Worm (Caenorhabditis elegans) whole organism, early embryonic: Measurements from ENCODE around the gene alg-4.

ENCODE experiments used
- B0310.2 ChIP-seq: sonication (generic microtip); optimal IDR thresholded peaks from 2 replicates; lab custom pipeline; 2016; ENCODE audit warnings: mild to moderate bottlenecking, missing genetic modification characterization, missing compliant biosample characterization
- F13C5.2 ChIP-seq: sonication (generic microtip); optimal IDR thresholded peaks from 2 replicates; lab custom pipeline; 2017; ENCODE audit warnings: mild to moderate bottlenecking, missing genetic modification characterization, inconsistent platforms, missing compliant biosample characterization
- aly-1 ChIP-seq: sonication (generic microtip); optimal IDR thresholded peaks from 2 replicates; lab custom pipeline; 2016; ENCODE audit warnings: missing genetic modification characterization, missing compliant biosample characterization
- ama-1 ChIP-seq: fragments of 150-350 bp; optimal IDR thresholded peaks from 2 replicates; lab custom pipeline; 2014
- ceh-13 ChIP-seq: fragments of 200-800 bp; sonication (Bioruptor generic); optimal IDR thresholded peaks from 2 replicates; lab custom pipeline; 2018; ENCODE audit warnings: mild to moderate bottlenecking, missing genetic modification characterization, missing compliant biosample characterization
- ceh-36 ChIP-seq: sonication (generic microtip); optimal IDR thresholded peaks from 2 replicates; lab custom pipeline; 2016; ENCODE audit warnings: missing genetic modification characterization, inconsistent platforms, missing compliant biosample characterization
- ets-7 ChIP-seq: sonication (generic microtip); optimal IDR thresholded peaks from 2 replicates; lab custom pipeline; 2016; ENCODE audit warnings: missing genotype, missing genetic modification characterization, missing compliant biosample characterization
- flt-1 ChIP-seq: fragments of 200-800 bp; sonication (Bioruptor generic); IDR thresholded peaks from 2 replicates; pipeline ENCODE4 v1.3.6; 2022; ENCODE audit warnings: missing genetic modification characterization, missing compliant biosample characterization
- hmbx-1 ChIP-seq: sonication (generic microtip); optimal IDR thresholded peaks from 2 replicates; lab custom pipeline; 2016; ENCODE audit warnings: mild to moderate bottlenecking, missing genetic modification characterization, missing compliant biosample characterization
- hmg-4 ChIP-seq: fragments of 200-800 bp; sonication (Bioruptor generic); optimal IDR thresholded peaks from 2 replicates; lab custom pipeline; 2018; ENCODE audit warnings: mild to moderate bottlenecking, missing genetic modification characterization, missing compliant biosample characterization
- hnd-1 ChIP-seq: sonication (generic microtip); optimal IDR thresholded peaks from 2 replicates; lab custom pipeline; 2016; ENCODE audit warnings: missing genetic modification characterization, missing compliant biosample characterization
- pes-1 ChIP-seq: fragments of 200-800 bp; sonication (Bioruptor generic); IDR thresholded peaks from 2 replicates; pipeline ENCODE4 v1.3.6; 2022; ENCODE audit warnings: missing genetic modification reagents, missing genetic modification characterization, missing compliant biosample characterization
- scrt-1 ChIP-seq: fragments of 200-800 bp; sonication (Bioruptor generic); IDR thresholded peaks from 2 replicates; pipeline ENCODE4 v1.3.6; 2022; ENCODE audit warnings: missing genetic modification characterization, missing compliant biosample characterization
- sea-1 ChIP-seq: fragments of 200-800 bp; sonication (Bioruptor generic); conservative IDR thresholded peaks from 2 replicates; pipeline ENCODE4 v1.3.6; 2022; ENCODE audit warnings: missing genetic modification characterization, missing compliant biosample characterization
- tbx-11 ChIP-seq: fragments of 200-800 bp; sonication (Bioruptor generic); IDR thresholded peaks from 2 replicates; pipeline ENCODE4 v1.3.6; 2022; ENCODE audit warnings: missing genetic modification characterization, missing compliant biosample characterization
- tbx-37 ChIP-seq: fragments of 200-800 bp; sonication (Bioruptor generic); conservative IDR thresholded peaks from 2 replicates; pipeline ENCODE4 v1.3.6; 2022; ENCODE audit warnings: missing genetic modification reagents, missing genetic modification characterization, missing compliant biosample characterization
- tra-4 ChIP-seq: sonication (generic microtip); optimal IDR thresholded peaks from 2 replicates; lab custom pipeline; 2017; ENCODE audit warnings: missing genetic modification characterization, missing compliant biosample characterization

The alg-4 gene

ce11 chrIII:9853667-9854620 lies 37.3 kb downstream of the alg-4 start:
- TF ChIP-seq scrt-1 (GFP tag; lab: Robert Waterston, UW) (no peak), hmbx-1 (no peak), ama-1 (lab: Kevin White, UChicago) (peak; percentile 35), ets-7 (tag; lab: Kevin White, UChicago) (no peak), pes-1 (no peak)

- no peak for TF ChIP-seq flt-1
- no peak for TF ChIP-seq hmbx-1
- no peak for TF ChIP-seq tbx-37 (GFP tag; lab: Robert Waterston, UW)
- no peak for TF ChIP-seq scrt-1 (GFP tag; lab: Robert Waterston, UW)
- TF ChIP-seq F13C5.2 (tag; lab: Kevin White, UChicago): no peak
- TF ChIP-seq hmg-4 (GFP tag; lab: Kevin White, UChicago): no peak
- no peak for TF ChIP-seq pes-1
- TF ChIP-seq ceh-13 (GFP tag; lab: Kevin White, UChicago): no peak
- no peak for TF ChIP-seq sea-1
- TF ChIP-seq ets-7 (tag; lab: Kevin White, UChicago): no peak
- TF ChIP-seq ceh-36 (tag; lab: Kevin White, UChicago): no peak
- no peak for TF ChIP-seq aly-1
Measured at ce11 chrIII:9851547-9851946, 39.7 kb downstream of the alg-4 start, which contains the start of gene K11H3.3. TSS of gene K11H3.3 (plus strand) at chrIII:9851854.

- TF ChIP-seq ets-7 (tag; lab: Kevin White, UChicago) (no peak), ceh-13 (GFP tag; lab: Kevin White, UChicago) (no peak), tbx-37 (GFP tag; lab: Robert Waterston, UW) (no peak), tra-4 (tag; lab: Kevin White, UChicago) (no peak), scrt-1 (GFP tag; lab: Robert Waterston, UW) (no peak), ceh-36 (tag; lab: Kevin White, UChicago) (no peak)
Measured at ce11 chrIII:9850877-9851276, 40.3 kb downstream of the alg-4 start.

- TF ChIP-seq aly-1 (no peak), flt-1 (no peak), ceh-13 (GFP tag; lab: Kevin White, UChicago) (no peak), hmbx-1 (no peak), sea-1 (no peak), tbx-11 (GFP tag; lab: Robert Waterston, UW) (no peak), B0310.2 (tag; lab: Kevin White, UChicago) (no peak), tbx-37 (GFP tag; lab: Robert Waterston, UW) (no peak), hmg-4 (GFP tag; lab: Kevin White, UChicago) (no peak), ets-7 (tag; lab: Kevin White, UChicago) (no peak), tra-4 (tag; lab: Kevin White, UChicago) (no peak), hnd-1 (tag; lab: Kevin White, UChicago) (no peak), ceh-36 (tag; lab: Kevin White, UChicago) (no peak), scrt-1 (GFP tag; lab: Robert Waterston, UW) (no peak), ama-1 (lab: Kevin White, UChicago) (no peak), F13C5.2 (tag; lab: Kevin White, UChicago) (no peak)
Measured at ce11 chrIII:9849950-9850349, 41.3 kb downstream of the alg-4 start.

ce11 chrIII:9849111-9849510 lies 42.1 kb downstream of the alg-4 start:
- TF ChIP-seq pes-1 (peak; percentile 80), tbx-37 (GFP tag; lab: Robert Waterston, UW) (peak; percentile 73), flt-1 (peak; percentile 71; the same call in 1 of the 2 replicates), scrt-1 (GFP tag; lab: Robert Waterston, UW) (peak; percentile 73), tbx-11 (GFP tag; lab: Robert Waterston, UW) (peak; percentile 74; the same call in 1 of the 2 replicates)

- no peak for TF ChIP-seq sea-1
- TF ChIP-seq flt-1: no peak
- no peak for TF ChIP-seq scrt-1 (GFP tag; lab: Robert Waterston, UW)
- TF ChIP-seq hmbx-1: no peak
- TF ChIP-seq hnd-1 (tag; lab: Kevin White, UChicago): no peak
- no peak for TF ChIP-seq B0310.2 (tag; lab: Kevin White, UChicago)
- TF ChIP-seq F13C5.2 (tag; lab: Kevin White, UChicago): no peak
- TF ChIP-seq hmg-4 (GFP tag; lab: Kevin White, UChicago): no peak
- no peak for TF ChIP-seq ama-1 (lab: Kevin White, UChicago)
- no peak for TF ChIP-seq aly-1
- no peak for TF ChIP-seq tbx-37 (GFP tag; lab: Robert Waterston, UW)
Measured at ce11 chrIII:9848603-9849002, 42.6 kb downstream of the alg-4 start.

- TF ChIP-seq tra-4 (tag; lab: Kevin White, UChicago) (no peak), hmbx-1 (no peak), pes-1 (no peak), aly-1 (no peak), tbx-11 (GFP tag; lab: Robert Waterston, UW) (no peak), ceh-36 (tag; lab: Kevin White, UChicago) (no peak), F13C5.2 (tag; lab: Kevin White, UChicago) (no peak), tbx-37 (GFP tag; lab: Robert Waterston, UW) (no peak), ama-1 (lab: Kevin White, UChicago) (no peak), ets-7 (tag; lab: Kevin White, UChicago) (no peak), flt-1 (no peak), B0310.2 (tag; lab: Kevin White, UChicago) (no peak), hmg-4 (GFP tag; lab: Kevin White, UChicago) (no peak), scrt-1 (GFP tag; lab: Robert Waterston, UW) (no peak), hnd-1 (tag; lab: Kevin White, UChicago) (no peak), ceh-13 (GFP tag; lab: Kevin White, UChicago) (no peak), sea-1 (no peak)
Measured at ce11 chrIII:9848083-9848482, 43.1 kb downstream of the alg-4 start, which contains the start of gene mrpl-36. TSS of gene mrpl-36 (minus strand) at chrIII:9848116.
